Worm (Caenorhabditis elegans): ENCODE data around the gene math-33.

- TF ChIP-seq nhr-237 (tag; optimal IDR thresholded peaks at IDR 0.05) (no peak), ama-1 (optimal IDR thresholded peaks at IDR 0.05) (peak; percentile 94), ceh-82 (tag; optimal IDR thresholded peaks at IDR 0.05) (no peak)
These were observed 37.3 kb upstream of the math-33 start for ce11 chrV:11076403-11076802.

All from whole organism, L3 larva.